Worm (Caenorhabditis elegans) whole organism, young adult: ENCODE results near the gene F42G10.1.

Experiments used
- B0336.3 ChIP-seq: fragments of 200-800 bp; sonication (Bioruptor generic); IDR thresholded peaks from 2 replicates; pipeline ENCODE4 v1.3.6; 2022; ENCODE audit warnings: missing genetic modification characterization, missing compliant biosample characterization
- F37B4.10 ChIP-seq: fragments of 200-800 bp; sonication (Bioruptor generic); IDR thresholded peaks from 2 replicates; pipeline ENCODE4 v1.3.6; 2022; ENCODE audit warnings: missing genetic modification characterization, missing compliant biosample characterization
- F49E8.2 ChIP-seq: sonication (generic microtip); optimal IDR thresholded peaks from 3 replicates; lab custom pipeline; 2017; ENCODE audit warnings: missing genetic modification characterization, mild to moderate bottlenecking, missing compliant biosample characterization, antibody characterized with exemption, moderate library complexity; ENCODE audit not compliant: insufficient read depth
- F52B5.7 ChIP-seq: sonication (generic microtip); optimal IDR thresholded peaks from 2 replicates; lab custom pipeline; 2016; ENCODE audit warnings: mild to moderate bottlenecking, missing genetic modification characterization, missing compliant biosample characterization
- F55B11.4 ChIP-seq: sonication (generic microtip); optimal IDR thresholded peaks from 2 replicates; lab custom pipeline; 2016; ENCODE audit warnings: missing compliant biosample characterization, missing genetic modification characterization, borderline replicate concordance; ENCODE audit not compliant: insufficient read depth
- F57C9.4 ChIP-seq: sonication (generic microtip); optimal IDR thresholded peaks from 2 replicates; lab custom pipeline; 2017; ENCODE audit warnings: mild to moderate bottlenecking, missing genetic modification characterization, missing compliant biosample characterization
- K11D2.4 ChIP-seq: fragments of 200-800 bp; sonication (Bioruptor generic); IDR thresholded peaks from 2 replicates; pipeline ENCODE4 v1.3.6; 2022; ENCODE audit warnings: missing genetic modification reagents, missing genetic modification characterization, missing compliant biosample characterization
- K12H6.12 ChIP-seq: fragments of 200-800 bp; sonication (Bioruptor generic); optimal IDR thresholded peaks from 2 replicates; lab custom pipeline; 2018; ENCODE audit warnings: mild to moderate bottlenecking, missing genetic modification characterization, missing compliant biosample characterization
- T07F8.4 ChIP-seq: sonication (generic microtip); optimal IDR thresholded peaks from 2 replicates; lab custom pipeline; 2016; ENCODE audit warnings: mild to moderate bottlenecking, missing genetic modification characterization, moderate library complexity, missing compliant biosample characterization
- Y53F4B.3 ChIP-seq: fragments of 200-800 bp; sonication (Bioruptor generic); IDR thresholded peaks from 2 replicates; pipeline ENCODE4 v1.3.6; 2022; ENCODE audit warnings: missing genetic modification reagents, missing genetic modification characterization, missing compliant biosample characterization
- Y53G8AR.9 ChIP-seq: fragments of 200-800 bp; sonication (Bioruptor generic); conservative IDR thresholded peaks from 2 replicates; pipeline ENCODE4 v1.3.6; 2022; ENCODE audit warnings: missing genetic modification reagents, missing genetic modification characterization, missing compliant biosample characterization
- Y56A3A.18 ChIP-seq: fragments of 200-800 bp; sonication (Bioruptor generic); IDR thresholded peaks from 2 replicates; pipeline ENCODE4 v1.3.6; 2022; ENCODE audit warnings: missing genetic modification reagents, missing genetic modification characterization, missing compliant biosample characterization
- Y67H2A.10 ChIP-seq: fragments of 200-800 bp; sonication (Bioruptor generic); conservative IDR thresholded peaks from 2 replicates; pipeline ENCODE4 v1.3.6; 2022; ENCODE audit warnings: missing genetic modification reagents, missing genetic modification characterization, missing compliant biosample characterization
- Y95B8A.8 ChIP-seq: fragments of 200-800 bp; sonication (Bioruptor generic); IDR thresholded peaks from 2 replicates; pipeline ENCODE4 v1.3.6; 2022; ENCODE audit warnings: missing genetic modification reagents, missing genetic modification characterization, missing compliant biosample characterization
- ama-1 ChIP-seq, 3 experiments: fragments of 150-350 bp in 1 of 3; sonication (generic microtip) in 2 of 3; optimal IDR thresholded peaks; 2 replicates each; lab custom pipeline; 2014 to 2018; ENCODE audit warnings: missing biosample characterization in 2 of 3, missing genetic modification characterization in 2 of 3, missing genetic modification reagents in 2 of 3
- attf-3 ChIP-seq: fragments of 200-800 bp; sonication (Bioruptor generic); conservative IDR thresholded peaks from 2 replicates; pipeline ENCODE4 v1.3.6; 2022; ENCODE audit warnings: missing genetic modification reagents, missing genetic modification characterization, missing compliant biosample characterization
- attf-5 ChIP-seq: fragments of 200-800 bp; sonication (Bioruptor generic); optimal IDR thresholded peaks from 2 replicates; lab custom pipeline; 2018; ENCODE audit warnings: mild to moderate bottlenecking, missing genetic modification characterization, missing compliant biosample characterization
- bed-1 ChIP-seq: fragments of 200-800 bp; sonication (Bioruptor generic); IDR thresholded peaks from 2 replicates; pipeline ENCODE4 v1.3.6; 2022; ENCODE audit warnings: missing genetic modification reagents, missing genetic modification characterization, missing compliant biosample characterization
- bed-2 ChIP-seq: fragments of 200-800 bp; sonication (Bioruptor generic); IDR thresholded peaks from 2 replicates; pipeline ENCODE4 v1.3.6; 2022; ENCODE audit warnings: missing genetic modification reagents, missing genetic modification characterization, missing compliant biosample characterization
- ccch-3 ChIP-seq: fragments of 200-800 bp; sonication (Bioruptor generic); optimal IDR thresholded peaks from 2 replicates; lab custom pipeline; 2018; ENCODE audit warnings: mild to moderate bottlenecking, missing genetic modification characterization, missing compliant biosample characterization
- cebp-1 ChIP-seq, 2 experiments: fragments of 200-800 bp in 1 of 2; sonication (Bioruptor generic) in 1 of 2; sonication (generic microtip) in 1 of 2; IDR thresholded peaks in 1 of 2; optimal IDR thresholded peaks in 1 of 2; 2 replicates each; pipeline versions ENCODE4 v1.3.6 to Lab custom; 2017 to 2022; ENCODE audit warnings: missing compliant biosample characterization in 2 of 2, missing genetic modification characterization in 2 of 2, mild to moderate bottlenecking in 1 of 2, missing genetic modification reagents in 1 of 2, moderate library complexity in 1 of 2
- cebp-2 ChIP-seq: fragments of 200-800 bp; sonication (Bioruptor generic); IDR thresholded peaks from 2 replicates; pipeline ENCODE4 v1.3.6; 2022; ENCODE audit warnings: missing genetic modification characterization, missing compliant biosample characterization
- ceh-40 ChIP-seq: fragments of 200-800 bp; sonication (Bioruptor generic); IDR thresholded peaks from 2 replicates; pipeline ENCODE4 v1.3.6; 2022; ENCODE audit warnings: missing genetic modification characterization, missing compliant biosample characterization
- ceh-79 ChIP-seq: sonication (generic microtip); optimal IDR thresholded peaks from 2 replicates; lab custom pipeline; 2017; ENCODE audit warnings: mild to moderate bottlenecking, missing genetic modification characterization, missing compliant biosample characterization
- ceh-91 ChIP-seq: fragments of 200-800 bp; sonication (Bioruptor generic); IDR thresholded peaks from 2 replicates; pipeline ENCODE4 v1.3.6; 2022; ENCODE audit warnings: missing genetic modification reagents, missing genetic modification characterization, missing compliant biosample characterization
- chd-7 ChIP-seq: sonication (generic microtip); optimal IDR thresholded peaks from 2 replicates; lab custom pipeline; 2016; ENCODE audit warnings: mild to moderate bottlenecking, missing genetic modification characterization, moderate library complexity, missing compliant biosample characterization
- efl-1 ChIP-seq: fragments of 150-350 bp; optimal IDR thresholded peaks from 2 replicates; lab custom pipeline; 2014; ENCODE audit warnings: missing biosample characterization, missing genetic modification reagents, missing genetic modification characterization
- him-1 ChIP-seq: sonication (generic microtip); optimal IDR thresholded peaks from 2 replicates; lab custom pipeline; 2016; ENCODE audit warnings: missing genotype, missing genetic modification reagents, missing genetic modification characterization, missing compliant biosample characterization
- let-526 ChIP-seq: fragments of 200-800 bp; sonication (Bioruptor generic); IDR thresholded peaks from 2 replicates; pipeline ENCODE4 v1.3.6; 2022; ENCODE audit warnings: missing genetic modification reagents, missing genetic modification characterization, missing compliant biosample characterization
- lin-40 ChIP-seq: sonication (generic microtip); optimal IDR thresholded peaks from 2 replicates; lab custom pipeline; 2016; ENCODE audit warnings: missing genetic modification characterization, mild to moderate bottlenecking, missing compliant biosample characterization, missing genotype, missing genetic modification reagents
- lin-54 ChIP-seq: fragments of 200-800 bp; sonication (Bioruptor generic); optimal IDR thresholded peaks from 2 replicates; lab custom pipeline; 2018; ENCODE audit warnings: mild to moderate bottlenecking, missing genetic modification characterization, missing compliant biosample characterization
- lir-1 ChIP-seq: fragments of 200-800 bp; sonication (Bioruptor generic); conservative IDR thresholded peaks from 2 replicates; pipeline ENCODE4 v1.3.6; 2022; ENCODE audit warnings: missing genetic modification reagents, missing genetic modification characterization, missing compliant biosample characterization
- lsl-1 ChIP-seq: fragments of 200-800 bp; sonication (Bioruptor generic); optimal IDR thresholded peaks from 2 replicates; lab custom pipeline; 2018; ENCODE audit warnings: mild to moderate bottlenecking, missing genetic modification characterization, moderate library complexity, missing compliant biosample characterization
- lsy-27 ChIP-seq: sonication (generic microtip); optimal IDR thresholded peaks from 2 replicates; lab custom pipeline; 2017; ENCODE audit warnings: missing genetic modification characterization, mild to moderate bottlenecking, missing compliant biosample characterization, antibody characterized with exemption, missing genotype, borderline replicate concordance; ENCODE audit not compliant: insufficient read depth
- madf-10 ChIP-seq: sonication (generic microtip); optimal IDR thresholded peaks from 2 replicates; lab custom pipeline; 2016; ENCODE audit warnings: mild to moderate bottlenecking, missing genetic modification characterization, missing compliant biosample characterization
- nhr-120 ChIP-seq: fragments of 200-800 bp; sonication (Bioruptor generic); IDR thresholded peaks from 2 replicates; pipeline ENCODE4 v1.3.6; 2022; ENCODE audit warnings: missing genetic modification characterization, missing compliant biosample characterization
- nhr-179 ChIP-seq: sonication (generic microtip); optimal IDR thresholded peaks from 2 replicates; lab custom pipeline; 2016; ENCODE audit warnings: mild to moderate bottlenecking, missing genetic modification characterization, missing compliant biosample characterization
- nhr-80 ChIP-seq: sonication (generic microtip); optimal IDR thresholded peaks from 2 replicates; lab custom pipeline; 2016; ENCODE audit warnings: missing genetic modification characterization, missing compliant biosample characterization
- pbrm-1 ChIP-seq: fragments of 200-800 bp; sonication (Bioruptor generic); IDR thresholded peaks from 2 replicates; pipeline ENCODE4 v1.3.6; 2022; ENCODE audit warnings: missing genetic modification reagents, missing genetic modification characterization, missing compliant biosample characterization
- pha-4 ChIP-seq: fragments of 150-350 bp; sonication (generic microtip); optimal IDR thresholded peaks from 2 replicates; lab custom pipeline; 2014; ENCODE audit warnings: missing biosample characterization, missing genetic modification reagents, missing genetic modification characterization
- sdz-38 ChIP-seq: sonication (generic microtip); optimal IDR thresholded peaks from 2 replicates; lab custom pipeline; 2016; ENCODE audit warnings: missing genotype, missing genetic modification characterization, missing compliant biosample characterization
- snpc-1.3 ChIP-seq: sonication (generic microtip); optimal IDR thresholded peaks from 2 replicates; lab custom pipeline; 2017; ENCODE audit warnings: missing genetic modification characterization, mild to moderate bottlenecking, missing compliant biosample characterization, antibody characterized with exemption, moderate library complexity, missing genotype, missing genetic modification reagents; ENCODE audit not compliant: insufficient read depth
- snpc-3.4 ChIP-seq: sonication (generic microtip); optimal IDR thresholded peaks from 2 replicates; lab custom pipeline; 2017; ENCODE audit warnings: missing genetic modification characterization, mild to moderate bottlenecking, missing compliant biosample characterization, antibody characterized with exemption, moderate library complexity, missing genotype, missing genetic modification reagents
- tbx-9 ChIP-seq: sonication (generic microtip); optimal IDR thresholded peaks from 2 replicates; lab custom pipeline; 2016; ENCODE audit warnings: borderline replicate concordance, missing genetic modification characterization, inconsistent platforms, missing compliant biosample characterization

F42G10.1 gene

DNA sequence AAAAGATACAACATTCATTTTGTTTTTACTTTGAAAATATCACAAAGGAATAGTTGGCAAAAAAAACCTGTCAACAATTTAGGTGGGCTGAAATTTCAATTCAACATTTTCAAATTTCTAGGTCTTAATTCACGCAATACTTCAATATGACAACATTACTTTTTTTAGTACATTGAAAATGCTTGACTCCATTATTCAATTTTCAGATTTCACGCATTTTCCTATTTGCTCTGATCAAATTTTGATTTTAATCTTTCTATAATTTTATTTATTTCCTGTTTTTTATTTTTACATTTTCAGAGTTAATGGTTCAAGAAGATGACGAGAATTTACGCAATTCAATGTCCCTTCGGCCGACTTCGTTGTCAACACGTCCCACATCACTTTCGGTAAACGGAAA lies 5.6 kb upstream of the F42G10.1 start, which contains the start of gene mkk-4:
TSS of gene mkk-4 (plus strand) at position 301 of the 400 bp plus-strand sequence.
- TF ChIP-seq B0336.3 (GFP tag; lab: Robert Waterston, UW), result no peak
- no peak for TF ChIP-seq cebp-2 (GFP tag; lab: Robert Waterston, UW)
- TF ChIP-seq Y53F4B.3, result no peak
- no peak for TF ChIP-seq snpc-1.3 (tag; lab: Kevin White, UChicago)
- TF ChIP-seq him-1 (tag; lab: Kevin White, UChicago), result no peak
- no peak for TF ChIP-seq K11D2.4 (GFP tag; lab: Robert Waterston, UW)
- no peak for TF ChIP-seq F37B4.10 (GFP tag; lab: Robert Waterston, UW)
- TF ChIP-seq attf-5 (GFP tag; lab: Kevin White, UChicago), result no peak
- TF ChIP-seq ceh-91 (GFP tag; lab: Robert Waterston, UW), result no peak
- TF ChIP-seq T07F8.4 (tag; lab: Kevin White, UChicago), result no peak
- TF ChIP-seq ama-1 (optimal IDR thresholded peaks at IDR 0.05; lab: Kevin White, UChicago), result no peak
- no peak for TF ChIP-seq ama-1 (GFP tag; optimal IDR thresholded peaks at IDR 0.05; lab: Kevin White, UChicago)
- TF ChIP-seq bed-2, result no peak
- TF ChIP-seq lin-54 (GFP tag; lab: Kevin White, UChicago), result no peak
- TF ChIP-seq cebp-1 (GFP tag; IDR thresholded peaks at IDR 0.05; lab: Robert Waterston, UW), result no peak
- no peak for TF ChIP-seq cebp-1 (tag; optimal IDR thresholded peaks at IDR 0.05; lab: Kevin White, UChicago)

ce11 chrX:10026347-10026746 lies 4.4 kb upstream of the F42G10.1 start:
- TF ChIP-seq lin-40, result peak; percentile 35
- TF ChIP-seq K12H6.12 (tag; lab: Kevin White, UChicago), result peak; percentile 37
- TF ChIP-seq F57C9.4 (tag; lab: Kevin White, UChicago), result no peak
- no peak for TF ChIP-seq F49E8.2
- TF ChIP-seq madf-10 (tag; lab: Kevin White, UChicago), result no peak
- TF ChIP-seq nhr-80 (tag; lab: Kevin White, UChicago), result peak; percentile 25
- TF ChIP-seq Y53G8AR.9 (GFP tag; lab: Robert Waterston, UW), result no peak
- no peak for TF ChIP-seq bed-1 (GFP tag; lab: Robert Waterston, UW)
- TF ChIP-seq lir-1 (GFP tag; lab: Robert Waterston, UW), result no peak
- no peak for TF ChIP-seq Y95B8A.8 (GFP tag; lab: Robert Waterston, UW)
- TF ChIP-seq ccch-3 (GFP tag; lab: Kevin White, UChicago), result no peak
- TF ChIP-seq, all 124 proteins: peak for 3

- no peak for TF ChIP-seq efl-1
- TF ChIP-seq ceh-40 (GFP tag; lab: Robert Waterston, UW), result peak; percentile 77
- no peak for TF ChIP-seq lsl-1 (GFP tag; lab: Kevin White, UChicago)
- no peak for TF ChIP-seq tbx-9 (tag; lab: Kevin White, UChicago)
- TF ChIP-seq let-526 (GFP tag; lab: Robert Waterston, UW), result no peak
- peak; percentile 47 for TF ChIP-seq nhr-179 (tag; lab: Kevin White, UChicago)
- no peak for TF ChIP-seq pha-4 (tag; lab: Kevin White, UChicago)
- TF ChIP-seq chd-7, result peak; percentile 10
- no peak for TF ChIP-seq lsy-27 (tag; lab: Kevin White, UChicago)
- TF ChIP-seq Y56A3A.18, result peak; percentile 79
- TF ChIP-seq ceh-79, result no peak
- no peak for TF ChIP-seq nhr-120 (GFP tag; lab: Robert Waterston, UW)
- TF ChIP-seq pbrm-1, result peak; percentile 75; the same call in 1 of the 2 replicates
- TF ChIP-seq F37B4.10 (GFP tag; lab: Robert Waterston, UW), result no peak
- TF ChIP-seq Y53G8AR.9 (GFP tag; lab: Robert Waterston, UW), result no peak
- TF ChIP-seq F52B5.7 (tag; lab: Kevin White, UChicago), result no peak
- TF ChIP-seq sdz-38 (tag; lab: Kevin White, UChicago), result no peak
- no peak for TF ChIP-seq attf-3 (GFP tag; lab: Robert Waterston, UW)
- no peak for TF ChIP-seq Y67H2A.10 (GFP tag; lab: Robert Waterston, UW)
- TF ChIP-seq F49E8.2, result no peak
- peak; percentile 37 for TF ChIP-seq snpc-3.4 (tag; lab: Kevin White, UChicago)
- TF ChIP-seq F55B11.4, result no peak
Observed at ce11 chrX:10017975-10018654, 3.9 kb downstream of the F42G10.1 start, which contains the start of gene F19C6.4. Gene F19C6.4, minus strand, starts transcription at chrX:10018025.
